Fruit fly (Drosophila melanogaster) whole organism, embryonic: ENCODE results near the gene Est-Q.

Experiments used
- Adf1 ChIP-seq: fragments of 200-800 bp; sonication (Bioruptor generic); IDR thresholded peaks from 2 replicates; pipeline ENCODE4 v1.3.6; 2022; ENCODE audit warnings: missing biosample characterization, missing genetic modification characterization
- Atf6 ChIP-seq: fragments of 200-800 bp; sonication (Bioruptor generic); IDR thresholded peaks from 2 replicates; pipeline ENCODE4 v1.3.6; 2022; ENCODE audit warnings: missing biosample characterization, missing genetic modification characterization
- B-H1 ChIP-seq: fragments of 200-800 bp; sonication (Bioruptor generic); IDR thresholded peaks from 3 replicates; pipeline ENCODE4 v1.3.6; 2022; ENCODE audit warnings: missing biosample characterization, missing genetic modification characterization
- CG13123 ChIP-seq: fragments of 200-800 bp; sonication (Bioruptor generic); optimal IDR thresholded peaks from 2 replicates; lab custom pipeline; 2016; ENCODE audit warnings: missing biosample characterization, missing genetic modification characterization
- CG15269 ChIP-seq: fragments of 200-800 bp; sonication (Bioruptor generic); optimal IDR thresholded peaks from 2 replicates; lab custom pipeline; 2018; ENCODE audit warnings: missing biosample characterization, mild to moderate bottlenecking, missing genetic modification characterization, moderate library complexity
- CG1529 ChIP-seq: fragments of 200-800 bp; sonication (Bioruptor generic); optimal IDR thresholded peaks from 3 replicates; lab custom pipeline; 2018; ENCODE audit warnings: missing biosample characterization, missing genetic modification characterization
- CG1602 ChIP-seq: fragments of 200-800 bp; sonication (Bioruptor generic); optimal IDR thresholded peaks from 3 replicates; lab custom pipeline; 2016; ENCODE audit warnings: missing biosample characterization, missing genetic modification characterization
- CG17361 ChIP-seq: fragments of 200-800 bp; sonication (Bioruptor generic); IDR thresholded peaks from 3 replicates; pipeline ENCODE4 v1.3.6; 2022; ENCODE audit warnings: missing biosample characterization, missing genetic modification characterization
- CG17829 ChIP-seq: fragments of 200-800 bp; optimal IDR thresholded peaks from 2 replicates; lab custom pipeline; 2019; ENCODE audit warnings: missing biosample characterization, mild to moderate bottlenecking, missing genetic modification characterization, moderate library complexity
- CG2120 ChIP-seq: fragments of 200-800 bp; sonication (Bioruptor generic); optimal IDR thresholded peaks from 3 replicates; lab custom pipeline; 2016; ENCODE audit warnings: missing biosample characterization, missing genetic modification characterization
- CG2199 ChIP-seq: fragments of 200-800 bp; sonication (Bioruptor generic); IDR thresholded peaks from 3 replicates; pipeline ENCODE4 v1.3.6; 2022; ENCODE audit warnings: missing biosample characterization, missing genetic modification characterization
- CG4282 ChIP-seq: fragments of 200-800 bp; sonication (Bioruptor generic); optimal IDR thresholded peaks from 2 replicates; lab custom pipeline; 2016; ENCODE audit warnings: missing biosample characterization, missing genetic modification characterization
- CG4404 ChIP-seq: fragments of 200-800 bp; sonication (Bioruptor generic); IDR thresholded peaks from 2 replicates; pipeline ENCODE4 v1.3.6; 2022; ENCODE audit warnings: missing biosample characterization, missing genetic modification characterization
- CG4617 ChIP-seq: fragments of 200-800 bp; sonication (Bioruptor generic); optimal IDR thresholded peaks from 3 replicates; lab custom pipeline; 2016; ENCODE audit warnings: missing biosample characterization, missing genetic modification characterization, borderline replicate concordance
- CG6254 ChIP-seq: fragments of 200-800 bp; sonication (Bioruptor generic); optimal IDR thresholded peaks from 3 replicates; lab custom pipeline; 2017; ENCODE audit warnings: mild to moderate bottlenecking, missing biosample characterization, missing genetic modification reagents, missing genetic modification characterization
- CG6654 ChIP-seq: fragments of 200-800 bp; sonication (Bioruptor generic); optimal IDR thresholded peaks from 2 replicates; lab custom pipeline; 2017; ENCODE audit warnings: missing biosample characterization, mild to moderate bottlenecking, missing genetic modification characterization
- CG7556 ChIP-seq: fragments of 200-800 bp; sonication (Bioruptor generic); optimal IDR thresholded peaks from 2 replicates; lab custom pipeline; 2017; ENCODE audit warnings: missing biosample characterization, mild to moderate bottlenecking, missing genetic modification characterization
- CkIIα-i1 ChIP-seq: fragments of 200-800 bp; sonication (Bioruptor generic); IDR thresholded peaks from 2 replicates; pipeline ENCODE4 v1.3.6; 2022; ENCODE audit warnings: missing biosample characterization, missing genetic modification characterization
- CrebB ChIP-seq: fragments of 200-800 bp; sonication (Bioruptor generic); optimal IDR thresholded peaks from 3 replicates; lab custom pipeline; 2018; ENCODE audit warnings: missing biosample characterization, mild to moderate bottlenecking, missing genetic modification characterization
- Dek ChIP-seq: fragments of 200-800 bp; sonication (Bioruptor generic); optimal IDR thresholded peaks from 3 replicates; lab custom pipeline; 2019; ENCODE audit warnings: missing biosample characterization, mild to moderate bottlenecking, missing genetic modification characterization, moderate library complexity
- Dip2 ChIP-seq: fragments of 200-800 bp; sonication (Bioruptor generic); IDR thresholded peaks from 2 replicates; pipeline ENCODE4 v1.3.6; 2022; ENCODE audit warnings: missing biosample characterization, missing genetic modification characterization
- H2.0 ChIP-seq: fragments of 200-800 bp; sonication (Bioruptor generic); IDR thresholded peaks from 2 replicates; pipeline ENCODE4 v1.3.6; 2022; ENCODE audit warnings: missing biosample characterization, missing genetic modification characterization
- HLH3B ChIP-seq: fragments of 200-800 bp; sonication (Bioruptor generic); IDR thresholded peaks from 2 replicates; pipeline ENCODE4 v1.3.6; 2022; ENCODE audit warnings: missing biosample characterization, missing genetic modification characterization
- Hand ChIP-seq: fragments of 200-800 bp; sonication (Bioruptor generic); optimal IDR thresholded peaks from 2 replicates; lab custom pipeline; 2017; ENCODE audit warnings: mild to moderate bottlenecking, missing biosample characterization, missing genetic modification reagents, missing genetic modification characterization
- MESR4 ChIP-seq: fragments of 200-800 bp; sonication (Bioruptor generic); optimal IDR thresholded peaks from 2 replicates; lab custom pipeline; 2018; ENCODE audit warnings: missing biosample characterization, mild to moderate bottlenecking, missing genetic modification characterization, moderate library complexity
- Sry-β ChIP-seq: fragments of 200-800 bp; sonication (Bioruptor generic); optimal IDR thresholded peaks from 2 replicates; lab custom pipeline; 2018; ENCODE audit warnings: missing biosample characterization, mild to moderate bottlenecking, missing genetic modification characterization, moderate library complexity
- Sry-δ ChIP-seq: fragments of 200-800 bp; sonication (Bioruptor generic); optimal IDR thresholded peaks from 2 replicates; lab custom pipeline; 2016; ENCODE audit warnings: missing biosample characterization, missing genetic modification characterization
- TFAM ChIP-seq: fragments of 200-800 bp; sonication (Bioruptor generic); optimal IDR thresholded peaks from 2 replicates; lab custom pipeline; 2017; ENCODE audit warnings: missing biosample characterization, missing genetic modification characterization, inconsistent platforms
- Taf1 ChIP-seq: fragments of 200-800 bp; sonication (Bioruptor generic); IDR thresholded peaks from 2 replicates; pipeline ENCODE4 v1.3.6; 2022; ENCODE audit warnings: missing biosample characterization, missing genetic modification characterization
- abd-A ChIP-seq: fragments of 200-800 bp; sonication (Bioruptor generic); optimal IDR thresholded peaks from 3 replicates; lab custom pipeline; 2019; ENCODE audit warnings: missing biosample characterization, mild to moderate bottlenecking, missing genetic modification characterization, moderate library complexity
- al ChIP-seq: fragments of 200-800 bp; sonication (Bioruptor generic); IDR thresholded peaks from 2 replicates; pipeline ENCODE4 v1.3.6; 2022; ENCODE audit warnings: missing biosample characterization, missing genetic modification characterization
- ase ChIP-seq: fragments of 200-800 bp; sonication (Bioruptor generic); IDR thresholded peaks from 3 replicates; pipeline ENCODE4 v1.3.6; 2022; ENCODE audit warnings: missing biosample characterization, missing genetic modification characterization
- ash1 ChIP-seq: fragments of 200-800 bp; sonication (Bioruptor generic); optimal IDR thresholded peaks from 2 replicates; lab custom pipeline; 2018; ENCODE audit warnings: missing biosample characterization, mild to moderate bottlenecking, missing genetic modification characterization
- corto ChIP-seq: fragments of 200-800 bp; sonication (Bioruptor generic); optimal IDR thresholded peaks from 2 replicates; lab custom pipeline; 2016; ENCODE audit warnings: missing biosample characterization, mild to moderate bottlenecking, missing genetic modification characterization, moderate library complexity
- da ChIP-seq: fragments of 200-800 bp; sonication (Bioruptor generic); optimal IDR thresholded peaks from 2 replicates; lab custom pipeline; 2016; ENCODE audit warnings: missing biosample characterization, missing genetic modification characterization
- en ChIP-seq: fragments of 200-800 bp; sonication (Bioruptor generic); optimal IDR thresholded peaks from 2 replicates; lab custom pipeline; 2016; ENCODE audit warnings: missing biosample characterization, missing genetic modification characterization
- gce ChIP-seq: fragments of 200-800 bp; sonication (Bioruptor generic); IDR thresholded peaks from 3 replicates; pipeline ENCODE4 v1.3.6; 2022; ENCODE audit warnings: missing biosample characterization, missing genetic modification characterization
- gro ChIP-seq: fragments of 200-800 bp; sonication (Bioruptor generic); optimal IDR thresholded peaks from 2 replicates; lab custom pipeline; 2016; ENCODE audit warnings: missing biosample characterization, missing genetic modification characterization
- hkb ChIP-seq, 2 experiments: fragments of 200-800 bp in 1 of 2; fragments of >200 bp in 1 of 2; sonication (Bioruptor generic) in 1 of 2; IDR thresholded peaks in 1 of 2; optimal IDR thresholded peaks in 1 of 2; 2 replicates each; pipeline versions ENCODE4 v1.3.6 to Lab custom; 2017 to 2022; ENCODE audit warnings: missing biosample characterization in 1 of 2, missing genetic modification characterization in 1 of 2
- jigr1 ChIP-seq: fragments of 200-800 bp; sonication (Bioruptor generic); IDR thresholded peaks from 3 replicates; pipeline ENCODE4 v1.3.6; 2022; ENCODE audit warnings: missing biosample characterization, missing genetic modification characterization
- kah ChIP-seq: fragments of 200-800 bp; sonication (Bioruptor generic); optimal IDR thresholded peaks from 2 replicates; lab custom pipeline; 2018; ENCODE audit warnings: missing biosample characterization, mild to moderate bottlenecking, missing genetic modification characterization
- odd ChIP-seq: fragments of 200-800 bp; sonication (Bioruptor generic); optimal IDR thresholded peaks from 2 replicates; lab custom pipeline; 2017; ENCODE audit warnings: missing biosample characterization, mild to moderate bottlenecking, missing genetic modification characterization
- onecut ChIP-seq: fragments of 200-800 bp; sonication (Bioruptor generic); IDR thresholded peaks from 2 replicates; pipeline ENCODE4 v1.3.6; 2022; ENCODE audit warnings: missing biosample characterization, missing genetic modification characterization
- pho ChIP-seq: fragments of 200-800 bp; sonication (Bioruptor generic); optimal IDR thresholded peaks from 2 replicates; lab custom pipeline; 2016; ENCODE audit warnings: missing biosample characterization, missing genetic modification characterization
- schlank ChIP-seq: fragments of 200-800 bp; sonication (Bioruptor generic); optimal IDR thresholded peaks from 2 replicates; lab custom pipeline; 2018; ENCODE audit warnings: missing biosample characterization, mild to moderate bottlenecking, missing genetic modification characterization
- sob ChIP-seq: fragments of 200-800 bp; sonication (Bioruptor generic); IDR thresholded peaks from 2 replicates; pipeline ENCODE4 v1.3.6; 2022; ENCODE audit warnings: missing biosample characterization, missing genetic modification characterization
- stwl ChIP-seq: fragments of 200-800 bp; sonication (Bioruptor generic); optimal IDR thresholded peaks from 3 replicates; lab custom pipeline; 2018; ENCODE audit warnings: missing biosample characterization, mild to moderate bottlenecking, missing genetic modification characterization, moderate library complexity
- tup ChIP-seq: fragments of 200-800 bp; sonication (Bioruptor generic); optimal IDR thresholded peaks from 2 replicates; lab custom pipeline; 2016; ENCODE audit warnings: missing biosample characterization, mild to moderate bottlenecking, missing genetic modification characterization, moderate library complexity
- unpg ChIP-seq: fragments of 200-800 bp; sonication (Bioruptor generic); optimal IDR thresholded peaks from 3 replicates; lab custom pipeline; 2018; ENCODE audit warnings: missing biosample characterization, mild to moderate bottlenecking, missing genetic modification characterization, moderate library complexity
- usp ChIP-seq: fragments of >200 bp; optimal IDR thresholded peaks from 2 replicates; lab custom pipeline; 2017; ENCODE audit warnings: missing biosample characterization, missing genetic modification characterization
- wek ChIP-seq: fragments of 200-800 bp; sonication (Bioruptor generic); optimal IDR thresholded peaks from 3 replicates; lab custom pipeline; 2018; ENCODE audit warnings: missing biosample characterization, mild to moderate bottlenecking, missing genetic modification characterization, moderate library complexity
- yki ChIP-seq: fragments of >200 bp; optimal IDR thresholded peaks from 3 replicates; lab custom pipeline; 2018

Gene Est-Q

dm6 chr3L:21483837-21484236 lies 17.4 kb upstream of the Est-Q start (continued):
- no peak for TF ChIP-seq CG4282 (GFP tag; lab: Kevin White, UChicago)
- no peak for TF ChIP-seq gce
- TF ChIP-seq CG2199 (GFP tag; lab: Robert Waterston, UW) = peak; percentile 83; the same call in 1 of the 3 replicates
- TF ChIP-seq Dek (tag; lab: Kevin White, UChicago) = no peak
- no peak for TF ChIP-seq kah (GFP tag; lab: Kevin White, UChicago)
- TF ChIP-seq HLH3B (GFP tag; lab: Robert Waterston, UW) = no peak
- no peak for TF ChIP-seq CG1529
- TF ChIP-seq B-H1 (GFP tag; lab: Robert Waterston, UW) = no peak
- TF ChIP-seq TFAM (GFP tag; lab: Kevin White, UChicago) = no peak
- peak; percentile 40; the same call in 1 of the 3 replicates for TF ChIP-seq CG17361 (GFP tag; lab: Robert Waterston, UW)
- TF ChIP-seq CG17829 (tag; lab: Kevin White, UChicago) = peak; percentile 78
- TF ChIP-seq CG4404 = no peak
- no peak for TF ChIP-seq CG7556 (GFP tag; lab: Kevin White, UChicago)
- no peak for TF ChIP-seq Hand (GFP tag; lab: Kevin White, UChicago)
- TF ChIP-seq onecut = no peak
- no peak for TF ChIP-seq corto (GFP tag; lab: Kevin White, UChicago)
- no peak for TF ChIP-seq ase
- no peak for TF ChIP-seq CG15269 (tag; lab: Kevin White, UChicago)
- TF ChIP-seq CG13123 (GFP tag; lab: Kevin White, UChicago) = peak; percentile 15
- TF ChIP-seq H2.0 (GFP tag; lab: Robert Waterston, UW) = no peak
- peak; percentile 27 for TF ChIP-seq hkb (optimal IDR thresholded peaks at IDR 0.05; lab: Kevin White, UChicago)
- TF ChIP-seq hkb (GFP tag; IDR thresholded peaks at IDR 0.05; lab: Robert Waterston, UW) = no peak
- no peak for TF ChIP-seq sob
- TF ChIP-seq Taf1 = no peak
- TF ChIP-seq wek (GFP tag; lab: Kevin White, UChicago) = no peak
- no peak for TF ChIP-seq al (GFP tag; lab: Robert Waterston, UW)
- no peak for TF ChIP-seq tup (GFP tag; lab: Kevin White, UChicago)
- no peak for TF ChIP-seq Dip2 (GFP tag; lab: Robert Waterston, UW)
- TF ChIP-seq schlank = no peak
- TF ChIP-seq Atf6 (GFP tag; lab: Robert Waterston, UW) = no peak
- TF ChIP-seq gro (GFP tag; lab: Kevin White, UChicago) = peak; percentile 29
- no peak for TF ChIP-seq Sry-β (GFP tag; lab: Kevin White, UChicago)
- TF ChIP-seq CG1602 = no peak
- TF ChIP-seq ash1 = no peak
- peak; percentile 46 for TF ChIP-seq CG2120 (GFP tag; lab: Kevin White, UChicago)
- peak; percentile 49 for TF ChIP-seq Sry-δ (GFP tag; lab: Kevin White, UChicago)
- TF ChIP-seq Adf1 (GFP tag; lab: Robert Waterston, UW) = 0 out of 2 replicates have a peak, but pooled peaks have one; percentile 8
- no peak for TF ChIP-seq da (GFP tag; lab: Kevin White, UChicago)
- no peak for TF ChIP-seq jigr1
- TF ChIP-seq unpg (GFP tag; lab: Kevin White, UChicago) = no peak
- TF ChIP-seq odd (GFP tag; lab: Kevin White, UChicago) = no peak
- no peak for TF ChIP-seq abd-A (tag; lab: Kevin White, UChicago)
- TF ChIP-seq usp (GFP tag; lab: Kevin White, UChicago) = no peak
- TF ChIP-seq en (GFP tag; lab: Kevin White, UChicago) = no peak
- TF ChIP-seq CG6654 (GFP tag; lab: Kevin White, UChicago) = no peak
- TF ChIP-seq pho (GFP tag; lab: Kevin White, UChicago) = peak; percentile 25
- TF ChIP-seq CG6254 (GFP tag; lab: Kevin White, UChicago) = no peak
- TF ChIP-seq CkIIα-i1 (GFP tag; lab: Robert Waterston, UW) = no peak
- no peak for TF ChIP-seq stwl
- TF ChIP-seq yki (lab: Kevin White, UChicago) = no peak
- TF ChIP-seq MESR4 = no peak
- TF ChIP-seq CG4617 (GFP tag; lab: Kevin White, UChicago) = no peak
- no peak for TF ChIP-seq CrebB (tag; lab: Kevin White, UChicago)
